Worm (Caenorhabditis elegans) whole organism, L4/young adult: ENCODE data around the gene mig-38.

Experiments used
- W03F9.2 ChIP-seq: fragments of 150-350 bp; optimal IDR thresholded peaks from 2 replicates; lab custom pipeline; 2014; ENCODE audit warnings: missing biosample characterization, missing genetic modification characterization
- him-1 ChIP-seq: sonication (generic microtip); optimal IDR thresholded peaks from 2 replicates; lab custom pipeline; 2016; ENCODE audit warnings: missing genotype, missing genetic modification reagents, missing genetic modification characterization, missing compliant biosample characterization

ce11 chrIV:11571374-11571839 lies 22.6 kb upstream of the mig-38 start:
- no peak for TF ChIP-seq him-1
- no peak for TF ChIP-seq W03F9.2
